Fruit fly (Drosophila melanogaster) whole organism, embryonic: ENCODE data around the gene Tfb4.

Experiments
- Abd-B ChIP-seq: fragments of 200-800 bp; sonication (Bioruptor generic); optimal IDR thresholded peaks from 2 replicates; lab custom pipeline; 2018; ENCODE audit warnings: missing biosample characterization, mild to moderate bottlenecking, missing genetic modification characterization, moderate library complexity
- Adf1 ChIP-seq: fragments of 200-800 bp; sonication (Bioruptor generic); IDR thresholded peaks from 2 replicates; pipeline ENCODE4 v1.3.6; 2022; ENCODE audit warnings: missing biosample characterization, missing genetic modification characterization
- B-H1 ChIP-seq: fragments of 200-800 bp; sonication (Bioruptor generic); IDR thresholded peaks from 3 replicates; pipeline ENCODE4 v1.3.6; 2022; ENCODE audit warnings: missing biosample characterization, missing genetic modification characterization
- CG10366 ChIP-seq: fragments of 200-800 bp; sonication (Bioruptor generic); IDR thresholded peaks from 2 replicates; pipeline ENCODE4 v1.3.6; 2022; ENCODE audit warnings: missing biosample characterization, missing genetic modification characterization
- CG12659 ChIP-seq: fragments of 200-800 bp; sonication (Bioruptor generic); optimal IDR thresholded peaks from 3 replicates; lab custom pipeline; 2017; ENCODE audit warnings: mild to moderate bottlenecking, missing biosample characterization, missing genetic modification reagents, missing genetic modification characterization
- CG14050 ChIP-seq: fragments of 200-800 bp; sonication (Bioruptor generic); IDR thresholded peaks from 3 replicates; pipeline ENCODE4 v1.3.6; 2022; ENCODE audit warnings: missing biosample characterization, missing genetic modification characterization
- CG14965 ChIP-seq: fragments of 200-800 bp; sonication (Bioruptor generic); optimal IDR thresholded peaks from 2 replicates; lab custom pipeline; 2016; ENCODE audit warnings: missing biosample characterization, missing genetic modification characterization, borderline replicate concordance
- CG1602 ChIP-seq: fragments of 200-800 bp; sonication (Bioruptor generic); optimal IDR thresholded peaks from 3 replicates; lab custom pipeline; 2016; ENCODE audit warnings: missing biosample characterization, missing genetic modification characterization
- CG1603 ChIP-seq: fragments of 200-800 bp; sonication (Bioruptor generic); optimal IDR thresholded peaks from 2 replicates; lab custom pipeline; 2019; ENCODE audit warnings: missing biosample characterization, mild to moderate bottlenecking, missing genetic modification characterization, moderate library complexity
- CG1647 ChIP-seq: fragments of 200-800 bp; sonication (Bioruptor generic); optimal IDR thresholded peaks from 3 replicates; lab custom pipeline; 2016; ENCODE audit warnings: missing biosample characterization, missing genetic modification characterization
- CG16863 ChIP-seq: fragments of 200-800 bp; sonication (Bioruptor generic); optimal IDR thresholded peaks from 3 replicates; lab custom pipeline; 2016; ENCODE audit warnings: missing biosample characterization, missing genetic modification characterization
- CG17612 ChIP-seq: fragments of 200-800 bp; sonication (Bioruptor generic); IDR thresholded peaks from 2 replicates; pipeline ENCODE4 v1.3.6; 2022; ENCODE audit warnings: missing biosample characterization, missing genetic modification characterization
- CG31224 ChIP-seq: fragments of 200-800 bp; sonication (Bioruptor generic); IDR thresholded peaks from 2 replicates; pipeline ENCODE4 v1.3.6; 2022; ENCODE audit warnings: missing biosample characterization, missing genetic modification characterization
- CG32767 ChIP-seq: fragments of 200-800 bp; sonication (Bioruptor generic); IDR thresholded peaks from 2 replicates; pipeline ENCODE4 v1.3.6; 2022; ENCODE audit warnings: missing biosample characterization, missing genetic modification characterization
- CG6813 ChIP-seq: fragments of 200-800 bp; sonication (Bioruptor generic); optimal IDR thresholded peaks from 2 replicates; lab custom pipeline; 2017; ENCODE audit warnings: missing biosample characterization, missing genetic modification characterization, mild to moderate bottlenecking, moderate library complexity, missing genetic modification reagents
- CG7271 ChIP-seq: fragments of 200-800 bp; sonication (Bioruptor generic); optimal IDR thresholded peaks from 2 replicates; lab custom pipeline; 2018; ENCODE audit warnings: missing biosample characterization, mild to moderate bottlenecking, missing genetic modification characterization, moderate library complexity
- CG9437 ChIP-seq: fragments of 200-800 bp; sonication (Bioruptor generic); optimal IDR thresholded peaks from 2 replicates; lab custom pipeline; 2018; ENCODE audit warnings: missing biosample characterization, mild to moderate bottlenecking, missing genetic modification characterization
- Dfd ChIP-seq, 2 experiments: fragments of >200 bp; optimal IDR thresholded peaks; 2 replicates each; lab custom pipeline; 2017; ENCODE audit warnings: missing biosample characterization in 2 of 2, missing genetic modification characterization in 2 of 2
- Dll ChIP-seq: fragments of 200-800 bp; sonication (Bioruptor generic); IDR thresholded peaks from 4 replicates; pipeline ENCODE4 v1.3.6; 2022; ENCODE audit warnings: missing biosample characterization, missing genetic modification characterization; ENCODE audit not compliant: partially characterized antibody
- Dref ChIP-seq: fragments of 200-800 bp; sonication (Bioruptor generic); IDR thresholded peaks from 2 replicates; pipeline ENCODE4 v1.3.6; 2022; ENCODE audit warnings: missing biosample characterization, missing genetic modification characterization
- Elba2 ChIP-seq: fragments of 200-800 bp; sonication (Bioruptor generic); optimal IDR thresholded peaks from 3 replicates; lab custom pipeline; 2016; ENCODE audit warnings: missing biosample characterization, missing genetic modification characterization
- Fer1 ChIP-seq: fragments of 200-800 bp; sonication (Bioruptor generic); optimal IDR thresholded peaks from 2 replicates; lab custom pipeline; 2017; ENCODE audit warnings: missing biosample characterization, mild to moderate bottlenecking, missing genetic modification characterization
- HmgD ChIP-seq: fragments of 200-800 bp; sonication (Bioruptor generic); optimal IDR thresholded peaks from 3 replicates; lab custom pipeline; 2016; ENCODE audit warnings: missing biosample characterization, missing genetic modification characterization
- Hr39 ChIP-seq: fragments of >200 bp; optimal IDR thresholded peaks from 2 replicates; lab custom pipeline; 2017
- Kr ChIP-seq: fragments of 200-800 bp; sonication (Bioruptor generic); optimal IDR thresholded peaks from 2 replicates; lab custom pipeline; 2017; ENCODE audit warnings: missing biosample characterization, mild to moderate bottlenecking, missing genetic modification characterization
- PHDP ChIP-seq: fragments of 200-800 bp; sonication (Bioruptor generic); optimal IDR thresholded peaks from 3 replicates; lab custom pipeline; 2018; ENCODE audit warnings: missing biosample characterization, mild to moderate bottlenecking, missing genetic modification characterization, moderate library complexity
- TFAM ChIP-seq: fragments of 200-800 bp; sonication (Bioruptor generic); optimal IDR thresholded peaks from 2 replicates; lab custom pipeline; 2017; ENCODE audit warnings: missing biosample characterization, missing genetic modification characterization, inconsistent platforms
- az2 ChIP-seq: fragments of 200-800 bp; sonication (Bioruptor generic); optimal IDR thresholded peaks from 3 replicates; lab custom pipeline; 2016; ENCODE audit warnings: missing biosample characterization, missing genetic modification characterization
- bbx ChIP-seq: fragments of 200-800 bp; sonication (Bioruptor generic); IDR thresholded peaks from 2 replicates; pipeline ENCODE4 v1.3.6; 2022; ENCODE audit warnings: missing biosample characterization, missing genetic modification characterization; ENCODE audit not compliant: partially characterized antibody
- btn ChIP-seq: fragments of 200-800 bp; sonication (Bioruptor generic); optimal IDR thresholded peaks from 2 replicates; lab custom pipeline; 2016; ENCODE audit warnings: missing biosample characterization, missing genetic modification characterization
- cato ChIP-seq: fragments of 200-800 bp; sonication (Bioruptor generic); optimal IDR thresholded peaks from 2 replicates; lab custom pipeline; 2016; ENCODE audit warnings: missing biosample characterization, missing genetic modification characterization, borderline replicate concordance
- croc ChIP-seq: fragments of 200-800 bp; sonication (Bioruptor generic); conservative IDR thresholded peaks from 3 replicates; pipeline ENCODE4 v1.3.6; 2022; ENCODE audit warnings: missing biosample characterization, missing genetic modification characterization
- dan ChIP-seq: fragments of 200-800 bp; sonication (Bioruptor generic); IDR thresholded peaks from 2 replicates; pipeline ENCODE4 v1.3.6; 2022; ENCODE audit warnings: missing biosample characterization, missing genetic modification characterization
- emc ChIP-seq: fragments of 200-800 bp; sonication (Bioruptor generic); optimal IDR thresholded peaks from 2 replicates; lab custom pipeline; 2016; ENCODE audit warnings: missing biosample characterization, missing genetic modification characterization
- ewg ChIP-seq: fragments of 200-800 bp; sonication (Bioruptor generic); optimal IDR thresholded peaks from 3 replicates; lab custom pipeline; 2017; ENCODE audit warnings: mild to moderate bottlenecking, missing biosample characterization, missing genetic modification reagents, missing genetic modification characterization
- fd64A ChIP-seq: fragments of 200-800 bp; sonication (Bioruptor generic); optimal IDR thresholded peaks from 3 replicates; lab custom pipeline; 2018; ENCODE audit warnings: missing biosample characterization, mild to moderate bottlenecking, missing genetic modification characterization
- fru ChIP-seq: fragments of >200 bp; optimal IDR thresholded peaks from 2 replicates; lab custom pipeline; 2017
- gce ChIP-seq: fragments of 200-800 bp; sonication (Bioruptor generic); IDR thresholded peaks from 3 replicates; pipeline ENCODE4 v1.3.6; 2022; ENCODE audit warnings: missing biosample characterization, missing genetic modification characterization
- gcm ChIP-seq: fragments of 200-800 bp; sonication (Bioruptor generic); optimal IDR thresholded peaks from 2 replicates; lab custom pipeline; 2019; ENCODE audit warnings: missing biosample characterization, mild to moderate bottlenecking, missing genetic modification characterization, moderate library complexity
- her ChIP-seq: fragments of 200-800 bp; sonication (Bioruptor generic); optimal IDR thresholded peaks from 2 replicates; lab custom pipeline; 2016; ENCODE audit warnings: missing biosample characterization, missing genetic modification characterization
- ken ChIP-seq: fragments of 200-800 bp; sonication (Bioruptor generic); IDR thresholded peaks from 3 replicates; pipeline ENCODE4 v1.3.6; 2022; ENCODE audit warnings: missing biosample characterization, missing genetic modification characterization
- lbe ChIP-seq: fragments of 200-800 bp; sonication (Bioruptor generic); optimal IDR thresholded peaks from 2 replicates; lab custom pipeline; 2016; ENCODE audit warnings: missing biosample characterization, mild to moderate bottlenecking, missing genetic modification characterization
- luna ChIP-seq: fragments of 200-800 bp; sonication (Bioruptor generic); optimal IDR thresholded peaks from 2 replicates; lab custom pipeline; 2016; ENCODE audit warnings: missing biosample characterization, missing genetic modification characterization
- pzg ChIP-seq: fragments of 200-800 bp; sonication (Bioruptor generic); optimal IDR thresholded peaks from 3 replicates; lab custom pipeline; 2018; ENCODE audit warnings: missing biosample characterization, mild to moderate bottlenecking, missing genetic modification characterization, moderate library complexity
- scrt ChIP-seq: fragments of 200-800 bp; sonication (Bioruptor generic); optimal IDR thresholded peaks from 2 replicates; lab custom pipeline; 2018; ENCODE audit warnings: missing biosample characterization, mild to moderate bottlenecking, missing genetic modification characterization, moderate library complexity
- tll ChIP-seq, 2 experiments: fragments of 200-800 bp in 1 of 2; fragments of >200 bp in 1 of 2; sonication (Bioruptor generic) in 1 of 2; optimal IDR thresholded peaks; 2 replicates each; lab custom pipeline; 2017 to 2019; ENCODE audit warnings: missing biosample characterization in 2 of 2, missing genetic modification characterization in 2 of 2, mild to moderate bottlenecking in 1 of 2, moderate library complexity in 1 of 2
- yki ChIP-seq: fragments of >200 bp; optimal IDR thresholded peaks from 3 replicates; lab custom pipeline; 2018
- zen2 ChIP-seq: fragments of 200-800 bp; sonication (Bioruptor generic); IDR thresholded peaks from 3 replicates; pipeline ENCODE4 v1.3.6; 2022; ENCODE audit warnings: missing biosample characterization, missing genetic modification characterization; ENCODE audit not compliant: partially characterized antibody
- zfh2 ChIP-seq: fragments of 200-800 bp; sonication (Bioruptor generic); optimal IDR thresholded peaks from 2 replicates; lab custom pipeline; 2016; ENCODE audit warnings: missing biosample characterization, missing genetic modification characterization

The Tfb4 gene

dm6 chr2L:1128932-1129887 lies 21.3 kb downstream of the Tfb4 start, which contains the start of the genes Pino and TBC1D23 (continued):
- TF ChIP-seq cato: peak; percentile 26
- TF ChIP-seq PHDP: peak; percentile 71
- TF ChIP-seq Fer1 (GFP tag; lab: Kevin White, UChicago): peak; percentile 30
- no peak for TF ChIP-seq btn (GFP tag; lab: Kevin White, UChicago)
- TF ChIP-seq CG32767 (GFP tag; lab: Robert Waterston, UW): no peak; the same call in 1 of the 2 replicates
- no peak for TF ChIP-seq Dfd (GFP tag; optimal IDR thresholded peaks at IDR 0.05; lab: Kevin White, UChicago)
- TF ChIP-seq CG6813: no peak
- no peak for TF ChIP-seq HmgD
- TF ChIP-seq fd64A (GFP tag; lab: Kevin White, UChicago): no peak
- peak; percentile 64 for TF ChIP-seq az2 (GFP tag; lab: Kevin White, UChicago)
- peak; percentile 37 for TF ChIP-seq lbe
- no peak for TF ChIP-seq CG17612 (GFP tag; lab: Robert Waterston, UW)
- TF ChIP-seq her (GFP tag; lab: Kevin White, UChicago): no peak
- no peak for TF ChIP-seq Kr (GFP tag; lab: Kevin White, UChicago)
- TF ChIP-seq Adf1 (GFP tag; lab: Robert Waterston, UW): peak; percentile 17; the same call in 1 of the 2 replicates
- TF ChIP-seq croc: peak; percentile 60
- no peak for TF ChIP-seq TFAM (GFP tag; lab: Kevin White, UChicago)
- no peak for TF ChIP-seq gce (GFP tag; lab: Robert Waterston, UW)
- TF ChIP-seq ewg: peak; percentile 32
- peak; percentile 42; the same call in 2 of the 3 replicates for TF ChIP-seq B-H1 (GFP tag; lab: Robert Waterston, UW)
- no peak for TF ChIP-seq CG14965 (GFP tag; lab: Kevin White, UChicago)
- TF ChIP-seq tll (GFP tag; optimal IDR thresholded peaks at IDR 0.05; lab: Kevin White, UChicago): no peak
- peak; percentile 48 for TF ChIP-seq scrt
- no peak for TF ChIP-seq CG14050 (GFP tag; lab: Robert Waterston, UW)
- 0 out of 3 replicates have a peak, but pooled peaks have one; percentile 42 for TF ChIP-seq zen2
- TF ChIP-seq bbx (GFP tag; lab: Robert Waterston, UW): peak; percentile 31; the same call in 1 of the 2 replicates
- peak; percentile 2 for TF ChIP-seq emc
- peak; percentile 61 for TF ChIP-seq CG31224
- peak; percentile 76 for TF ChIP-seq CG12659 (GFP tag; lab: Kevin White, UChicago)
- no peak for TF ChIP-seq CG7271 (tag; lab: Kevin White, UChicago)
- TF ChIP-seq Dref (GFP tag; lab: Robert Waterston, UW): peak; percentile 68
- no peak for TF ChIP-seq CG16863 (GFP tag; lab: Kevin White, UChicago)
- TF ChIP-seq Elba2 (GFP tag; lab: Kevin White, UChicago): peak; percentile 12
- TF ChIP-seq Abd-B (GFP tag; lab: Kevin White, UChicago): peak; percentile 74
- TF ChIP-seq pzg (GFP tag; lab: Kevin White, UChicago): peak; percentile 39
- TF ChIP-seq dan (GFP tag; lab: Robert Waterston, UW): no peak
- TF ChIP-seq fru (lab: Kevin White, UChicago): no peak
- TF ChIP-seq Hr39: no peak
- TF ChIP-seq yki (lab: Kevin White, UChicago): no peak
- TF ChIP-seq Dll (GFP tag; lab: Robert Waterston, UW): peak; percentile 84
- peak; percentile 37 for TF ChIP-seq gcm
- peak; percentile 69 for TF ChIP-seq zfh2 (GFP tag; lab: Kevin White, UChicago)
- TF ChIP-seq CG1647 (GFP tag; lab: Kevin White, UChicago): peak; percentile 30
- peak; percentile 6 for TF ChIP-seq CG1603 (tag; lab: Kevin White, UChicago)
- peak; percentile 75 for TF ChIP-seq CG1602 (GFP tag; lab: Kevin White, UChicago)
- peak; percentile 79 for TF ChIP-seq CG10366 (GFP tag; lab: Robert Waterston, UW)
- TF ChIP-seq luna (GFP tag; lab: Kevin White, UChicago): peak; percentile 28
- peak; percentile 100 for TF ChIP-seq CG9437 (GFP tag; lab: Kevin White, UChicago)
- peak; percentile 72; the same call in 1 of the 3 replicates for TF ChIP-seq ken (GFP tag; lab: Robert Waterston, UW)
